Fruit fly (Drosophila melanogaster) whole organism, embryonic: Measurements from ENCODE around the gene alpha-PheRS.

Experiments
- Bgb ChIP-seq: fragments of 200-800 bp; sonication (Bioruptor generic); IDR thresholded peaks from 2 replicates; pipeline ENCODE4 v1.3.6; 2022; ENCODE audit warnings: missing biosample characterization, missing genetic modification characterization; ENCODE audit not compliant: partially characterized antibody
- CG10209 ChIP-seq: fragments of 200-800 bp; sonication (Bioruptor generic); optimal IDR thresholded peaks from 3 replicates; lab custom pipeline; 2017; ENCODE audit warnings: missing biosample characterization, mild to moderate bottlenecking, missing genetic modification characterization, missing genetic modification reagents
- CG11085 ChIP-seq: fragments of 200-800 bp; sonication (Bioruptor generic); IDR thresholded peaks from 2 replicates; pipeline ENCODE4 v1.3.6; 2022; ENCODE audit warnings: missing biosample characterization, missing genetic modification characterization
- CG11247 ChIP-seq: fragments of 200-800 bp; sonication (Bioruptor generic); IDR thresholded peaks from 2 replicates; pipeline ENCODE4 v1.3.6; 2022; ENCODE audit warnings: missing biosample characterization, missing genetic modification characterization
- CG11504 ChIP-seq: fragments of 200-800 bp; sonication (Bioruptor generic); optimal IDR thresholded peaks from 3 replicates; lab custom pipeline; 2019; ENCODE audit warnings: missing biosample characterization, mild to moderate bottlenecking, missing genetic modification characterization, moderate library complexity
- CG11560 ChIP-seq: fragments of 200-800 bp; sonication (Bioruptor generic); IDR thresholded peaks from 3 replicates; pipeline ENCODE4 v1.3.6; 2022; ENCODE audit warnings: missing biosample characterization, missing genetic modification characterization
- CG14050 ChIP-seq: fragments of 200-800 bp; sonication (Bioruptor generic); IDR thresholded peaks from 3 replicates; pipeline ENCODE4 v1.3.6; 2022; ENCODE audit warnings: missing biosample characterization, missing genetic modification characterization
- CG15011 ChIP-seq: fragments of 200-800 bp; sonication (Bioruptor generic); optimal IDR thresholded peaks from 3 replicates; lab custom pipeline; 2018; ENCODE audit warnings: missing biosample characterization, mild to moderate bottlenecking, missing genetic modification characterization
- CG15269 ChIP-seq: fragments of 200-800 bp; sonication (Bioruptor generic); optimal IDR thresholded peaks from 2 replicates; lab custom pipeline; 2018; ENCODE audit warnings: missing biosample characterization, mild to moderate bottlenecking, missing genetic modification characterization, moderate library complexity
- CG1647 ChIP-seq: fragments of 200-800 bp; sonication (Bioruptor generic); optimal IDR thresholded peaks from 3 replicates; lab custom pipeline; 2016; ENCODE audit warnings: missing biosample characterization, missing genetic modification characterization
- CG17568 ChIP-seq: fragments of 200-800 bp; sonication (Bioruptor generic); optimal IDR thresholded peaks from 2 replicates; lab custom pipeline; 2018; ENCODE audit warnings: missing biosample characterization, mild to moderate bottlenecking, missing genetic modification characterization, moderate library complexity
- CG18476 ChIP-seq: fragments of 200-800 bp; sonication (Bioruptor generic); optimal IDR thresholded peaks from 2 replicates; lab custom pipeline; 2016; ENCODE audit warnings: missing biosample characterization, mild to moderate bottlenecking, missing genetic modification characterization
- CG32767 ChIP-seq: fragments of 200-800 bp; sonication (Bioruptor generic); IDR thresholded peaks from 2 replicates; pipeline ENCODE4 v1.3.6; 2022; ENCODE audit warnings: missing biosample characterization, missing genetic modification characterization
- CG4820 ChIP-seq: fragments of 200-800 bp; sonication (Bioruptor generic); optimal IDR thresholded peaks from 3 replicates; lab custom pipeline; 2016; ENCODE audit warnings: missing biosample characterization, missing genetic modification characterization
- CG5245 ChIP-seq: fragments of 200-800 bp; sonication (Bioruptor generic); optimal IDR thresholded peaks from 3 replicates; lab custom pipeline; 2016; ENCODE audit warnings: missing biosample characterization, missing genetic modification characterization
- CG6791 ChIP-seq: fragments of 200-800 bp; sonication (Bioruptor generic); IDR thresholded peaks from 3 replicates; pipeline ENCODE4 v1.3.6; 2022; ENCODE audit warnings: missing biosample characterization, missing genetic modification characterization; ENCODE audit not compliant: partially characterized antibody
- CG9215 ChIP-seq: fragments of 200-800 bp; sonication (Bioruptor generic); IDR thresholded peaks from 2 replicates; pipeline ENCODE4 v1.3.6; 2022; ENCODE audit warnings: missing biosample characterization, missing genetic modification characterization
- CG9932 ChIP-seq: fragments of 200-800 bp; sonication (Bioruptor generic); IDR thresholded peaks from 2 replicates; pipeline ENCODE4 v1.3.6; 2022; ENCODE audit warnings: missing biosample characterization, missing genetic modification characterization
- D19A ChIP-seq: fragments of 200-800 bp; optimal IDR thresholded peaks from 3 replicates; lab custom pipeline; 2019; ENCODE audit warnings: missing biosample characterization, mild to moderate bottlenecking, missing genetic modification characterization, moderate library complexity
- Dll ChIP-seq: fragments of 200-800 bp; sonication (Bioruptor generic); IDR thresholded peaks from 4 replicates; pipeline ENCODE4 v1.3.6; 2022; ENCODE audit warnings: missing biosample characterization, missing genetic modification characterization; ENCODE audit not compliant: partially characterized antibody
- Elba2 ChIP-seq: fragments of 200-800 bp; sonication (Bioruptor generic); optimal IDR thresholded peaks from 3 replicates; lab custom pipeline; 2016; ENCODE audit warnings: missing biosample characterization, missing genetic modification characterization
- Fer3 ChIP-seq: fragments of 200-800 bp; sonication (Bioruptor generic); optimal IDR thresholded peaks from 2 replicates; lab custom pipeline; 2018; ENCODE audit warnings: missing biosample characterization, mild to moderate bottlenecking, missing genetic modification characterization, moderate library complexity
- H15 ChIP-seq: fragments of 200-800 bp; sonication (Bioruptor generic); IDR thresholded peaks from 3 replicates; pipeline ENCODE4 v1.3.6; 2022; ENCODE audit warnings: missing biosample characterization, missing genetic modification characterization
- H2.0 ChIP-seq: fragments of 200-800 bp; sonication (Bioruptor generic); IDR thresholded peaks from 2 replicates; pipeline ENCODE4 v1.3.6; 2022; ENCODE audit warnings: missing biosample characterization, missing genetic modification characterization
- HLH54F ChIP-seq: fragments of 200-800 bp; sonication (Bioruptor generic); optimal IDR thresholded peaks from 3 replicates; lab custom pipeline; 2016; ENCODE audit warnings: missing biosample characterization, missing genetic modification characterization
- HmgZ ChIP-seq: fragments of 200-800 bp; sonication (Bioruptor generic); optimal IDR thresholded peaks from 2 replicates; lab custom pipeline; 2018; ENCODE audit warnings: missing biosample characterization, mild to moderate bottlenecking, missing genetic modification characterization
- Hmx ChIP-seq: fragments of 200-800 bp; sonication (Bioruptor generic); optimal IDR thresholded peaks from 2 replicates; lab custom pipeline; 2016; ENCODE audit warnings: missing biosample characterization, missing genetic modification characterization
- Hsf ChIP-seq: fragments of 200-800 bp; sonication (Bioruptor generic); optimal IDR thresholded peaks from 3 replicates; lab custom pipeline; 2016; ENCODE audit warnings: missing biosample characterization, missing genetic modification characterization
- Lhr ChIP-seq: fragments of 200-800 bp; sonication (Bioruptor generic); optimal IDR thresholded peaks from 3 replicates; lab custom pipeline; 2017; ENCODE audit warnings: mild to moderate bottlenecking, missing biosample characterization, missing genetic modification reagents, missing genetic modification characterization
- Nf-YB ChIP-seq: fragments of 200-800 bp; sonication (Bioruptor generic); optimal IDR thresholded peaks from 3 replicates; lab custom pipeline; 2019; ENCODE audit warnings: missing biosample characterization, mild to moderate bottlenecking, missing genetic modification characterization, moderate library complexity
- NfI ChIP-seq: fragments of 200-800 bp; sonication (Bioruptor generic); optimal IDR thresholded peaks from 3 replicates; lab custom pipeline; 2018; ENCODE audit warnings: missing biosample characterization, mild to moderate bottlenecking, missing genetic modification characterization, moderate library complexity
- Oli ChIP-seq: fragments of 200-800 bp; sonication (Bioruptor generic); optimal IDR thresholded peaks from 2 replicates; lab custom pipeline; 2018; ENCODE audit warnings: missing biosample characterization, mild to moderate bottlenecking, missing genetic modification characterization, moderate library complexity
- PHDP ChIP-seq: fragments of 200-800 bp; sonication (Bioruptor generic); optimal IDR thresholded peaks from 3 replicates; lab custom pipeline; 2018; ENCODE audit warnings: missing biosample characterization, mild to moderate bottlenecking, missing genetic modification characterization, moderate library complexity
- Sry-δ ChIP-seq: fragments of 200-800 bp; sonication (Bioruptor generic); optimal IDR thresholded peaks from 2 replicates; lab custom pipeline; 2016; ENCODE audit warnings: missing biosample characterization, missing genetic modification characterization
- Taf1 ChIP-seq: fragments of 200-800 bp; sonication (Bioruptor generic); IDR thresholded peaks from 2 replicates; pipeline ENCODE4 v1.3.6; 2022; ENCODE audit warnings: missing biosample characterization, missing genetic modification characterization
- ab ChIP-seq: fragments of 200-800 bp; sonication (Bioruptor generic); optimal IDR thresholded peaks from 2 replicates; lab custom pipeline; 2016; ENCODE audit warnings: missing biosample characterization, missing genetic modification characterization
- bcd ChIP-seq: fragments of 200-800 bp; sonication (Bioruptor generic); optimal IDR thresholded peaks from 2 replicates; lab custom pipeline; 2017; ENCODE audit warnings: missing biosample characterization, mild to moderate bottlenecking, missing genetic modification characterization
- bowl ChIP-seq: fragments of 200-800 bp; sonication (Bioruptor generic); IDR thresholded peaks from 2 replicates; pipeline ENCODE4 v1.3.6; 2022; ENCODE audit warnings: missing biosample characterization, missing genetic modification characterization
- cwo ChIP-seq: fragments of 200-800 bp; sonication (Bioruptor generic); optimal IDR thresholded peaks from 3 replicates; lab custom pipeline; 2017; ENCODE audit warnings: missing biosample characterization, missing genetic modification characterization, mild to moderate bottlenecking, moderate library complexity, missing genetic modification reagents
- danr ChIP-seq: fragments of 200-800 bp; sonication (Bioruptor generic); IDR thresholded peaks from 2 replicates; pipeline ENCODE4 v1.3.6; 2022; ENCODE audit warnings: missing biosample characterization, missing genetic modification characterization
- emc ChIP-seq: fragments of 200-800 bp; sonication (Bioruptor generic); optimal IDR thresholded peaks from 2 replicates; lab custom pipeline; 2016; ENCODE audit warnings: missing biosample characterization, missing genetic modification characterization
- fu2 ChIP-seq: fragments of 200-800 bp; sonication (Bioruptor generic); optimal IDR thresholded peaks from 2 replicates; lab custom pipeline; 2016; ENCODE audit warnings: missing biosample characterization, missing genetic modification characterization
- luna ChIP-seq: fragments of 200-800 bp; sonication (Bioruptor generic); optimal IDR thresholded peaks from 2 replicates; lab custom pipeline; 2016; ENCODE audit warnings: missing biosample characterization, missing genetic modification characterization
- phol ChIP-seq: fragments of 200-800 bp; sonication (Bioruptor generic); optimal IDR thresholded peaks from 3 replicates; lab custom pipeline; 2018; ENCODE audit warnings: missing biosample characterization, mild to moderate bottlenecking, missing genetic modification characterization, moderate library complexity
- ro ChIP-seq: fragments of 200-800 bp; sonication (Bioruptor generic); IDR thresholded peaks from 2 replicates; pipeline ENCODE4 v1.3.6; 2022; ENCODE audit warnings: missing biosample characterization, missing genetic modification characterization
- sob ChIP-seq: fragments of 200-800 bp; sonication (Bioruptor generic); IDR thresholded peaks from 2 replicates; pipeline ENCODE4 v1.3.6; 2022; ENCODE audit warnings: missing biosample characterization, missing genetic modification characterization
- unc-4 ChIP-seq: fragments of 200-800 bp; sonication (Bioruptor generic); IDR thresholded peaks from 2 replicates; pipeline ENCODE4 v1.3.6; 2022; ENCODE audit warnings: missing biosample characterization, missing genetic modification characterization; ENCODE audit not compliant: partially characterized antibody
- unpg ChIP-seq: fragments of 200-800 bp; sonication (Bioruptor generic); optimal IDR thresholded peaks from 3 replicates; lab custom pipeline; 2018; ENCODE audit warnings: missing biosample characterization, mild to moderate bottlenecking, missing genetic modification characterization, moderate library complexity

alpha-PheRS gene

dm6 chrX:8113386-8114279 lies 31.8 kb downstream of the alpha-PheRS start (continued):
- TF ChIP-seq NfI (GFP tag; lab: Kevin White, UChicago): peak; percentile 77
- peak; percentile 62 for TF ChIP-seq CG11504 (tag; lab: Kevin White, UChicago)
- no peak for TF ChIP-seq ab (GFP tag; lab: Kevin White, UChicago)
- peak; percentile 12 for TF ChIP-seq CG4820 (GFP tag; lab: Kevin White, UChicago)
- TF ChIP-seq danr (GFP tag; lab: Robert Waterston, UW): no peak
- TF ChIP-seq CG14050 (GFP tag; lab: Robert Waterston, UW): peak; percentile 40; the same call in 1 of the 3 replicates
- TF ChIP-seq H15 (GFP tag; lab: Robert Waterston, UW): 0 out of 3 replicates have a peak, but pooled peaks have one; percentile 9
- TF ChIP-seq CG9215 (GFP tag; lab: Robert Waterston, UW): peak; percentile 47; the same call in 1 of the 2 replicates
- TF ChIP-seq Bgb (GFP tag; lab: Robert Waterston, UW): no peak
- peak; percentile 82 for TF ChIP-seq Fer3
- TF ChIP-seq CG11247 (GFP tag; lab: Robert Waterston, UW): 0 out of 2 replicates have a peak, but pooled peaks have one; percentile 12
- TF ChIP-seq unpg: peak; percentile 75
- peak; percentile 44 for TF ChIP-seq bcd
- peak; percentile 11 for TF ChIP-seq D19A (tag; lab: Kevin White, UChicago)
- TF ChIP-seq CG32767 (GFP tag; lab: Robert Waterston, UW): no peak
- TF ChIP-seq Hmx (GFP tag; lab: Kevin White, UChicago): peak; percentile 37
- TF ChIP-seq CG17568 (GFP tag; lab: Kevin White, UChicago): peak; percentile 2
- peak; percentile 52; the same call in 1 of the 2 replicates for TF ChIP-seq CG11085
- TF ChIP-seq ro (GFP tag; lab: Robert Waterston, UW): no peak
- no peak for TF ChIP-seq CG18476 (GFP tag; lab: Kevin White, UChicago)
- peak; percentile 30; the same call in 1 of the 2 replicates for TF ChIP-seq H2.0 (GFP tag; lab: Robert Waterston, UW)
- no peak for TF ChIP-seq Nf-YB (GFP tag; lab: Kevin White, UChicago)
- TF ChIP-seq HLH54F (GFP tag; lab: Kevin White, UChicago): peak; percentile 63
- TF ChIP-seq CG1647: peak; percentile 42
- TF ChIP-seq CG6791: no peak
- TF ChIP-seq CG10209 (GFP tag; lab: Kevin White, UChicago): peak; percentile 44
- TF ChIP-seq fu2: peak; percentile 36
- TF ChIP-seq HmgZ: peak; percentile 61
- TF ChIP-seq cwo: peak; percentile 73
- peak; percentile 18 for TF ChIP-seq luna (GFP tag; lab: Kevin White, UChicago)
- TF ChIP-seq CG5245 (GFP tag; lab: Kevin White, UChicago): no peak
- TF ChIP-seq Oli (tag; lab: Kevin White, UChicago): peak; percentile 41
- TF ChIP-seq Dll (GFP tag; lab: Robert Waterston, UW): no peak
- peak; percentile 74 for TF ChIP-seq CG9932 (GFP tag; lab: Robert Waterston, UW)
- TF ChIP-seq Taf1 (GFP tag; lab: Robert Waterston, UW): peak; percentile 72
- TF ChIP-seq sob (GFP tag; lab: Robert Waterston, UW): peak; percentile 76
- peak; percentile 80 for TF ChIP-seq CG15269 (tag; lab: Kevin White, UChicago)
- TF ChIP-seq PHDP: peak; percentile 63
- peak; percentile 36 for TF ChIP-seq emc
- TF ChIP-seq CG15011 (GFP tag; lab: Kevin White, UChicago): peak; percentile 43
- TF ChIP-seq bowl: no peak
- no peak for TF ChIP-seq Elba2
- TF ChIP-seq phol (tag; lab: Kevin White, UChicago): peak; percentile 15
- TF ChIP-seq unc-4 (GFP tag; lab: Robert Waterston, UW): no peak
- TF ChIP-seq Sry-δ (GFP tag; lab: Kevin White, UChicago): peak; percentile 24
- peak; percentile 51 for TF ChIP-seq Hsf (GFP tag; lab: Kevin White, UChicago)
- TF ChIP-seq CG11560 (tag; lab: Robert Waterston, UW): 0 out of 3 replicates have a peak, but pooled peaks have one; percentile 40
- TF ChIP-seq Lhr (GFP tag; lab: Kevin White, UChicago): no peak
